Worm (Caenorhabditis elegans) whole organism, midembryonic: ENCODE measurements around the gene W06A11.1.

Experiments
- flt-1 ChIP-seq: fragments of 200-800 bp; sonication (Bioruptor generic); IDR thresholded peaks from 2 replicates; pipeline ENCODE4 v1.3.6; 2022; ENCODE audit warnings: missing genetic modification characterization, missing compliant biosample characterization
- ref-1 ChIP-seq: fragments of 200-800 bp; sonication (Bioruptor generic); conservative IDR thresholded peaks from 2 replicates; pipeline ENCODE4 v1.3.6; 2022; ENCODE audit warnings: missing genetic modification reagents, missing genetic modification characterization, missing compliant biosample characterization
- ztf-23 ChIP-seq: fragments of 200-800 bp; sonication (Bioruptor generic); IDR thresholded peaks from 2 replicates; pipeline ENCODE4 v1.3.6; 2022; ENCODE audit warnings: missing genetic modification reagents, missing genetic modification characterization, missing compliant biosample characterization
- ztf-29 ChIP-seq: fragments of 200-800 bp; sonication (Bioruptor generic); IDR thresholded peaks from 2 replicates; pipeline ENCODE4 v1.3.6; 2022; ENCODE audit warnings: missing genetic modification reagents, missing genetic modification characterization, missing compliant biosample characterization

ce11 chrII:4040066-4040465 lies 27.3 kb upstream of the W06A11.1 start:
- no peak for TF ChIP-seq flt-1
- no peak for TF ChIP-seq ref-1
- TF ChIP-seq ztf-29, result no peak
- 0 out of 2 replicates have a peak, but pooled peaks have one; percentile 36 for TF ChIP-seq ztf-23 (GFP tag; lab: Robert Waterston, UW)
